Worm (Caenorhabditis elegans) whole organism, L3 larva: ENCODE data around the gene Y82E9BR.18.

Experiments
- ceh-82 ChIP-seq: fragments of 150-350 bp; optimal IDR thresholded peaks from 2 replicates; lab custom pipeline; 2014; ENCODE audit warnings: missing biosample characterization, missing genetic modification characterization
- egl-27 ChIP-seq: sonication (generic microtip); optimal IDR thresholded peaks from 4 replicates; lab custom pipeline; 2017; ENCODE audit warnings: missing biosample characterization, missing genetic modification reagents, missing genetic modification characterization
- nhr-25 ChIP-seq: sonication (generic microtip); optimal IDR thresholded peaks from 2 replicates; lab custom pipeline; 2017; ENCODE audit warnings: missing biosample characterization, missing genetic modification characterization
- nhr-43 ChIP-seq: sonication (generic microtip); optimal IDR thresholded peaks from 2 replicates; lab custom pipeline; 2016; ENCODE audit warnings: mild to moderate bottlenecking, missing genetic modification characterization, missing compliant biosample characterization; ENCODE audit not compliant: poor library complexity, severe bottlenecking
- nhr-76 ChIP-seq: fragments of 150-350 bp; sonication (generic microtip); optimal IDR thresholded peaks from 5 replicates; lab custom pipeline; 2014; ENCODE audit warnings: missing biosample characterization, missing genetic modification characterization
- nhr-77 ChIP-seq: fragments of 150-350 bp; optimal IDR thresholded peaks from 2 replicates; lab custom pipeline; 2014; ENCODE audit warnings: missing biosample characterization, missing genetic modification characterization
- snpc-4 ChIP-seq: fragments of 150-350 bp; optimal IDR thresholded peaks from 2 replicates; lab custom pipeline; 2014; ENCODE audit warnings: missing biosample characterization, missing genetic modification characterization
- ztf-4 ChIP-seq: fragments of 150-350 bp; optimal IDR thresholded peaks from 2 replicates; lab custom pipeline; 2014; ENCODE audit warnings: missing biosample characterization, missing genetic modification characterization

- no peak for TF ChIP-seq nhr-76
- TF ChIP-seq ceh-82 (tag; lab: Kevin White, UChicago): no peak
- no peak for TF ChIP-seq nhr-77
- no peak for TF ChIP-seq nhr-25 (tag; lab: Kevin White, UChicago)
- no peak for TF ChIP-seq nhr-43
- TF ChIP-seq snpc-4: no peak
- TF ChIP-seq ztf-4 (tag; lab: Kevin White, UChicago): no peak
- no peak for TF ChIP-seq egl-27 (tag; lab: Kevin White, UChicago)
Measured at ce11 chrIII:1468358-1469305, 14.7 kb downstream of the Y82E9BR.18 start.
